Worm (Caenorhabditis elegans): ENCODE results near the gene C39E9.8.

The C39E9.8 gene

ce11 chrIV:13063714-13064113 lies 15.5 kb upstream of the C39E9.8 start, which contains the start of gene scl-5:
Gene scl-5 (plus strand): TSS chrIV:13064014.
- no peak for TF ChIP-seq aly-2 (tag; optimal IDR thresholded peaks at IDR 0.05)
- TF ChIP-seq pqm-1 (tag; optimal IDR thresholded peaks at IDR 0.05) = no peak
- no peak for TF ChIP-seq unc-39 (tag; optimal IDR thresholded peaks at IDR 0.05)
- no peak for TF ChIP-seq snpc-4 (tag; optimal IDR thresholded peaks at IDR 0.05)
- TF ChIP-seq elt-2 (tag; optimal IDR thresholded peaks at IDR 0.05) = no peak
- TF ChIP-seq lsy-12 (tag; optimal IDR thresholded peaks at IDR 0.05) = no peak

DNA sequence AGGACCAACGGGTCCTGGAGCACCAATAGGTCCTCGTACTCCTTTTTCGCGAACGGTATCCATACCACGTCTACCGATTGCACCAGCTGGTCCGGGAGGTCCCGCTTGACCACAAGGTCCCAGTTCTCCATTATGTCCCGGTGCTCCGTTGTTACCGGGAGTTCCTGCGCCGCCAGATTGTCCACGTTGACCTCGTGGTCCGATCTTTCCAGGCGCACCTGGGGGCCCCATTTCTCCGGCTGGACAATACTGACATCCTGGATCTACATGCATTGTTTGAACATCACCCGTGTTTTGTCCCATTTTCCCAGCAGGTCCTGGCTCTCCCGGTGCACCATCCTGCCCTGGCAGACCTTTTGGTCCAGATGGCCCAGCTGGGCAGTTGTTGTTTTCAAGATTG lies 13.2 kb upstream of the C39E9.8 start:
- TF ChIP-seq nhr-67 (tag; optimal IDR thresholded peaks at IDR 0.05) = no peak
- TF ChIP-seq elt-2 (tag; optimal IDR thresholded peaks at IDR 0.05) = no peak
- no peak for TF ChIP-seq eor-1 (tag; optimal IDR thresholded peaks at IDR 0.05)
- no peak for TF ChIP-seq egl-5 (tag; optimal IDR thresholded peaks at IDR 0.05)
- no peak for TF ChIP-seq ama-1 (optimal IDR thresholded peaks at IDR 0.05)
- no peak for TF ChIP-seq nhr-77 (tag; optimal IDR thresholded peaks at IDR 0.05)
- TF ChIP-seq ceh-28 (tag; optimal IDR thresholded peaks at IDR 0.05) = no peak
- no peak for TF ChIP-seq sea-2 (GFP tag; optimal IDR thresholded peaks at IDR 0.05)
- no peak for TF ChIP-seq tbx-2 (tag; optimal IDR thresholded peaks at IDR 0.05)
- no peak for TF ChIP-seq zag-1 (tag; optimal IDR thresholded peaks at IDR 0.05)
- no peak for TF ChIP-seq ztf-4 (tag; optimal IDR thresholded peaks at IDR 0.05)

ce11 chrIV:13067200-13067599 lies 12.0 kb upstream of the C39E9.8 start, which contains the start of gene col-131:
Gene col-131 (minus strand): TSS chrIV:13067300.
- TF ChIP-seq fos-1 (tag; optimal IDR thresholded peaks at IDR 0.05) = no peak

- no peak for TF ChIP-seq nhr-237 (tag; optimal IDR thresholded peaks at IDR 0.05)
- no peak for TF ChIP-seq unc-39 (tag; optimal IDR thresholded peaks at IDR 0.05)
- no peak for TF ChIP-seq ama-1 (optimal IDR thresholded peaks at IDR 0.05)
- TF ChIP-seq mdl-1 (tag; optimal IDR thresholded peaks at IDR 0.05) = no peak
- no peak for TF ChIP-seq ceh-82 (tag; optimal IDR thresholded peaks at IDR 0.05)
- no peak for TF ChIP-seq nhr-43 (tag; optimal IDR thresholded peaks at IDR 0.05; ENCODE audit: poor library complexity, severe bottlenecking)
- TF ChIP-seq nhr-23 (tag; optimal IDR thresholded peaks at IDR 0.05) = no peak
- TF ChIP-seq nhr-25 (tag; optimal IDR thresholded peaks at IDR 0.05) = no peak
- no peak for TF ChIP-seq nhr-76 (tag; optimal IDR thresholded peaks at IDR 0.05)
Measured at ce11 chrIV:13068451-13068850, 10.8 kb upstream of the C39E9.8 start, which contains the start of gene scl-6. Gene scl-6 (plus strand): TSS chrIV:13068751.

- no peak for TF ChIP-seq sea-2 (GFP tag; optimal IDR thresholded peaks at IDR 0.05)
Measured at ce11 chrIV:13070142-13070541, 9.1 kb upstream of the C39E9.8 start, which contains the start of gene scl-7. Gene scl-7 (plus strand): TSS chrIV:13070442.

DNA sequence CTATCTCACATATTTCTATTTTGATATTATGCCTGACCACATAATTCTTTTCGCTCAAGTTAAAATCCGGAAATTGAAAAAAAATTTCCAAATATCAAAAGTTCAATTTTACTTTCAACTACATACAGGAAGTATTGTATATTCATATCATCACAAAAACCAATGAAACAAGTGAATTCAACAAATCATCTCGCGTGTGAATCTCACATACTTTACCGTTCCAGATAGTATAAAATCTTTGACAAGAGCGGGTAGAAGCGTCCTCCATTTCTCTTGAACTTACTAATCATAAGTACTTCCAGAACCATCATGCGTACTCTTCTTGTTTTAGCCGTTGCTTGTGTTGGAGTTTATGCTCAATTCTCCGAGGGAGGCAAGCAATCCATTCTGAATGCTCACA lies 7.8 kb upstream of the C39E9.8 start, which contains the start of gene scl-8:
Gene scl-8, plus strand, starts transcription at position 301 of the 400 bp plus-strand sequence.
- no peak for TF ChIP-seq nhr-11 (tag; optimal IDR thresholded peaks at IDR 0.05)
- TF ChIP-seq tbx-2 (tag; optimal IDR thresholded peaks at IDR 0.05) = no peak
- TF ChIP-seq egl-27 (tag; optimal IDR thresholded peaks at IDR 0.05) = no peak
- no peak for TF ChIP-seq eor-1 (tag; optimal IDR thresholded peaks at IDR 0.05)
- no peak for TF ChIP-seq sea-2 (GFP tag; optimal IDR thresholded peaks at IDR 0.05)
- no peak for TF ChIP-seq nhr-67 (tag; optimal IDR thresholded peaks at IDR 0.05)
- no peak for TF ChIP-seq elt-1 (tag; optimal IDR thresholded peaks at IDR 0.05)
- no peak for TF ChIP-seq mml-1 (tag; optimal IDR thresholded peaks at IDR 0.05)
- TF ChIP-seq lin-39 (tag; optimal IDR thresholded peaks at IDR 0.05) = no peak
- no peak for TF ChIP-seq nhr-28 (tag; optimal IDR thresholded peaks at IDR 0.05)
- no peak for TF ChIP-seq ztf-11 (tag; optimal IDR thresholded peaks at IDR 0.05)
- no peak for TF ChIP-seq jun-1 (tag; optimal IDR thresholded peaks at IDR 0.05)
- TF ChIP-seq lsy-12 (tag; optimal IDR thresholded peaks at IDR 0.05) = no peak
- no peak for TF ChIP-seq elt-2 (tag; optimal IDR thresholded peaks at IDR 0.05)
- TF ChIP-seq mdl-1 (tag; optimal IDR thresholded peaks at IDR 0.05) = no peak
- TF ChIP-seq pha-4 (tag; optimal IDR thresholded peaks at IDR 0.05) = no peak
- no peak for TF ChIP-seq nhr-43 (tag; optimal IDR thresholded peaks at IDR 0.05; ENCODE audit: poor library complexity, severe bottlenecking)
- TF ChIP-seq nhr-23 (tag; optimal IDR thresholded peaks at IDR 0.05) = no peak
